Fruit fly (Drosophila melanogaster): ENCODE data around the gene ldbr.

DNA sequence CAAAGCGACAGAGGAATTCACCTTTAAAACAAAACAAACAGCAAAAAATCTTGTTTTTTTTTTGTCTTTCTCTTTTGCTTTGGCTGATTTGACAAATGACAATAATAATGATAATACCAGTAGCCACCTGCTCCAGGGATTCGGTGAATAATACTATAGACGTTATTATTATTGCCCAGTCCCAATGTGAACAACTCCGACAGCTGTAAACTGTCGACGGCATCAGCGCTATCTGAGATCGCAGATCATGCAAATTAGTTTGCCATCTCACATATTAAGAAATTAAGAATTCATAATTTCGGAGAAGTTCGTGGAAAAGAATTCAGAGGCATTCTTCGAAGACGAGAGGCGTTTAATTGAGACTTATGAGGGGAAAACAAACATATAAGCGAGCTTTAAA is 35.4 kb upstream of the ldbr start:
- TF ChIP-seq pan (optimal IDR thresholded peaks at IDR 0.05) (no peak), sv (GFP tag; optimal IDR thresholded peaks at IDR 0.05) (no peak)

Measured in whole organism, wandering third instar larva.